Worm (Caenorhabditis elegans): ENCODE data around the gene srlf-19.

srlf-19 gene

DNA sequence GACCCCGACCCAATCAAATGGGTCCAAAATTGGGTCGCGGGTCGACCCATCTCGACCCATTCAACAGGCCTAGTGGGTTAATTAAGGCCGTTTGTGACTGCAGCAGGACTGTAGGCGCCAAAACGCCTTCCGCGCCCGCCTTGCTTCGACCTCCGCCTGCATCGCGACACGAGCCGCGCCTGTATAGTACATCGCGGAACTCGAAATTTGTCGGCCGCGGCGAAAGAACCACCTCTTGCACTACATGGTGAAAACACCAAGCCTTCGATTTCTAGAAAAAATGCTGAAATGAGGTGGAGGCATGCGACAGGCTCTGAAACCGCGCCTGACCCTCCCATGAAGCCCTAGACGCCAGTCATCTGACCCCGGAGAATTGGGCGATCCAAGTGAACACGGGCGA, 17.3 kb upstream of the srlf-19 start:
- TF ChIP-seq snpc-4 (GFP tag; optimal IDR thresholded peaks at IDR 0.05) = no peak
- peak in 2 of 4 experiments; percentile 57 to 72 for TF ChIP-seq snpc-4 (tag; optimal IDR thresholded peaks at IDR 0.05)
- TF ChIP-seq B0035.1 (tag; optimal IDR thresholded peaks at IDR 0.05) = no peak
- TF ChIP-seq hmg-1.2 (GFP tag; IDR thresholded peaks at IDR 0.05) = peak; percentile 13; the same call in 1 of the 2 replicates
- no peak for TF ChIP-seq mes-4 (tag; optimal IDR thresholded peaks at IDR 0.05)
- TF ChIP-seq somi-1 (GFP tag; optimal IDR thresholded peaks at IDR 0.05) = no peak
- peak; percentile 58 for TF ChIP-seq zfh-2 (GFP tag; conservative IDR thresholded peaks at IDR 0.05)

- no peak for TF ChIP-seq F49E8.2 (tag; optimal IDR thresholded peaks at IDR 0.05; ENCODE audit: insufficient read depth)
- peak; percentile 27 for TF ChIP-seq nhr-80 (tag; optimal IDR thresholded peaks at IDR 0.05)
- TF ChIP-seq D2030.7 (GFP tag; IDR thresholded peaks at IDR 0.05) = no peak
- TF ChIP-seq F52B5.7 (tag; optimal IDR thresholded peaks at IDR 0.05) = no peak
- TF ChIP-seq nhr-179 (tag; optimal IDR thresholded peaks at IDR 0.05) = no peak
Observed at ce11 chrV:489320-489719, 16.0 kb upstream of the srlf-19 start, which contains the start of gene nhr-106. TSS of gene nhr-106 (plus strand) at chrV:489620.

DNA sequence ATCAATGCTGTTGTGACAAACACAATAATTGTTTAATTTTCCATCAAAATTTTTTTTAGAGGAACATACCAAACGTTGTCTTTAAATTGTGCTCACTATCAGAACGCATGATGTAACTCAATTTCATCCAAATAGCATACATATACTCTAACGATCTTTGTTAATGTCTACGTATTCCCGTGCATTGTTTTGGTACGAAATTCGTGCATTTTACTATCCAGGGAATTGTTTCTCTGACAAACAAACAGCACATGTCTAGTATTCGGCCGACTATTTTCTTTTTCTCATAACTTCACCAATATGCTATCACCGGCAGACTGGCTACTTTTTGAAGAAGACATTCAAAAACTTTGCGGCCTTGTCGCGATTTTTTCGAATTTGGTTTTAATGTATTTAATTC, 13.9 kb upstream of the srlf-19 start, which contains the start of gene str-196:
Gene str-196 (plus strand): TSS at position 301 of the 400 bp plus-strand sequence.
- TF ChIP-seq nhr-27 (tag; optimal IDR thresholded peaks at IDR 0.05) (no peak), ceh-27 (GFP tag; optimal IDR thresholded peaks at IDR 0.05) (no peak), K12H6.12 (tag; optimal IDR thresholded peaks at IDR 0.05) (no peak), nhr-179 (tag; optimal IDR thresholded peaks at IDR 0.05) (no peak), lag-1 (GFP tag; IDR thresholded peaks at IDR 0.05) (no peak), bed-2 (GFP tag; IDR thresholded peaks at IDR 0.05) (no peak), F49E8.2 (tag; optimal IDR thresholded peaks at IDR 0.05; ENCODE audit: insufficient read depth) (no peak)

ce11 chrV:494284-494683, 11.0 kb upstream of the srlf-19 start, which contains the start of gene nhr-131:
TSS of gene nhr-131 (plus strand) at chrV:494370.
- TF ChIP-seq attf-5 (GFP tag; optimal IDR thresholded peaks at IDR 0.05) (peak; percentile 54), lsy-27 (tag; optimal IDR thresholded peaks at IDR 0.05; ENCODE audit: borderline replicate concordance, insufficient read depth) (no peak), cebp-1 (GFP tag; IDR thresholded peaks at IDR 0.05) (peak; percentile 73), cebp-1 (tag; optimal IDR thresholded peaks at IDR 0.05) (peak; percentile 89), F23B12.7 (tag; optimal IDR thresholded peaks at IDR 0.05; ENCODE audit: insufficient read depth) (no peak), egl-44 (GFP tag; IDR thresholded peaks at IDR 0.05) (no peak), rec-8 (tag; optimal IDR thresholded peaks at IDR 0.05) (no peak), nhr-80 (tag; optimal IDR thresholded peaks at IDR 0.05) (peak; percentile 77), dox-1 (GFP tag; IDR thresholded peaks at IDR 0.05) (peak; percentile 41), ztf-6 (GFP tag; IDR thresholded peaks at IDR 0.05) (no peak), Y53F4B.3 (GFP tag; IDR thresholded peaks at IDR 0.05) (no peak), lin-40 (tag; optimal IDR thresholded peaks at IDR 0.05) (peak; percentile 20)

- no peak for TF ChIP-seq hrde-1 (tag; optimal IDR thresholded peaks at IDR 0.05; ENCODE audit: borderline replicate concordance)
- no peak for TF ChIP-seq ztf-28 (GFP tag; IDR thresholded peaks at IDR 0.05)
- TF ChIP-seq athp-1 (tag; optimal IDR thresholded peaks at IDR 0.05) = no peak
- TF ChIP-seq madf-3 (GFP tag; IDR thresholded peaks at IDR 0.05) = no peak
- no peak for TF ChIP-seq xnd-1 (tag; optimal IDR thresholded peaks at IDR 0.05)
- no peak for TF ChIP-seq him-1 (tag; optimal IDR thresholded peaks at IDR 0.05)
- no peak for TF ChIP-seq lsl-1 (GFP tag; optimal IDR thresholded peaks at IDR 0.05)
- TF ChIP-seq ama-1 (optimal IDR thresholded peaks at IDR 0.05) = no peak
- TF ChIP-seq ama-1 (GFP tag; optimal IDR thresholded peaks at IDR 0.05) = no peak
- no peak for TF ChIP-seq tbp1 (GFP tag; optimal IDR thresholded peaks at IDR 0.05)
- no peak for TF ChIP-seq lin-35 (GFP tag; optimal IDR thresholded peaks at IDR 0.05)
- TF ChIP-seq gei-17 (GFP tag; optimal IDR thresholded peaks at IDR 0.05) = no peak
- no peak for TF ChIP-seq bed-2 (GFP tag; IDR thresholded peaks at IDR 0.05)
- no peak for TF ChIP-seq nhr-27 (tag; optimal IDR thresholded peaks at IDR 0.05)
- no peak for TF ChIP-seq ceh-27 (GFP tag; optimal IDR thresholded peaks at IDR 0.05)
- TF ChIP-seq T26A5.8 (tag; optimal IDR thresholded peaks at IDR 0.05) = no peak
- TF ChIP-seq tbx-9 (tag; optimal IDR thresholded peaks at IDR 0.05; ENCODE audit: borderline replicate concordance) = no peak
- no peak for TF ChIP-seq F23B12.7 (tag; optimal IDR thresholded peaks at IDR 0.05; ENCODE audit: insufficient read depth)
Observed at ce11 chrV:497399-497798, 7.9 kb upstream of the srlf-19 start, which contains the start of gene T01G6.1. TSS of gene T01G6.1 (plus strand) at chrV:497699.
